Fruit fly (Drosophila melanogaster): ENCODE measurements around the gene CG1677.

DNA sequence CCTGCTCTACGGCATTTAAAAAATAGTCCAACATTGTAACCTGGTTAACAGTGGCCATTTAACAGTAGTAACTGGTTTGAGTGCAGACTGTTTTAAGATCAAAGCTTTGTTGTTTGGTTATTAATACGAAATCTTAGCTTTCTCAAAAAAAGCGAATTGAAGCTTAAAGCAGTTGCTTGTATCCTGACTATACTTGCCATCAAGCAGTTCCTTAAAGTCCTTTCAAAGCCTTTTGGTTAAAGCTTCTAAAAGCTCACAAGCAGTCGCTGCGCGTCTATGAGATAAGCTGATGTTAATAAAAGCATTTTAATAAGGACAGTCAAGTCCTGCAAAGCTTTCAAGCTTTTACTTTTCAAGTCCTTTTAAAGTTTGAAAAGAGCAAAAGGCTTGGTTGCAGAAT is 64.9 kb downstream of the CG1677 start:
- TF ChIP-seq pad (GFP tag; optimal IDR thresholded peaks at IDR 0.05) (no peak), CG7101 (tag; optimal IDR thresholded peaks at IDR 0.05) (no peak)
